Worm (Caenorhabditis elegans): ENCODE results near the gene T24D5.4.
A peak's percentile ranks its signal among the peaks of the same experiment; 100 is the strongest.

The T24D5.4 gene

ce11 chrX:12631446-12631845 is 34.5 kb downstream of the T24D5.4 start:
- TF ChIP-seq unc-42 (tag; optimal IDR thresholded peaks at IDR 0.05) (peak; percentile 81), odd-2 (tag; optimal IDR thresholded peaks at IDR 0.05) (no peak), pha-2 (tag; optimal IDR thresholded peaks at IDR 0.05) (no peak), npax-4 (tag; optimal IDR thresholded peaks at IDR 0.05) (no peak)

- TF ChIP-seq unc-42 (tag; optimal IDR thresholded peaks at IDR 0.05), result peak; percentile 76
- TF ChIP-seq hlh-15 (tag; optimal IDR thresholded peaks at IDR 0.05), result no peak
These were observed 35.7 kb downstream of the T24D5.4 start for ce11 chrX:12632657-12633056.

- TF ChIP-seq ama-1 (optimal IDR thresholded peaks at IDR 0.05) (no peak), nhr-232 (tag; optimal IDR thresholded peaks at IDR 0.05) (no peak), ref-2 (tag; optimal IDR thresholded peaks at IDR 0.05) (no peak), ceh-6 (GFP tag; optimal IDR thresholded peaks at IDR 0.05) (no peak), C38D4.7 (GFP tag; optimal IDR thresholded peaks at IDR 0.05) (no peak), hlh-30 (tag; optimal IDR thresholded peaks at IDR 0.05; ENCODE audit: insufficient read depth) (no peak), ets-4 (tag; optimal IDR thresholded peaks at IDR 0.05) (no peak), unc-86 (tag; optimal IDR thresholded peaks at IDR 0.05) (no peak), pros-1 (tag; optimal IDR thresholded peaks at IDR 0.05) (no peak), pat-9 (tag; optimal IDR thresholded peaks at IDR 0.05) (no peak)
These were observed 37.0 kb downstream of the T24D5.4 start, which contains the start of gene ivns-1 for ce11 chrX:12633862-12634404. Gene ivns-1, minus strand, starts transcription at chrX:12634354.

ce11 chrX:12635010-12635409 is 38.0 kb downstream of the T24D5.4 start:
- no peak for TF ChIP-seq ama-1 (optimal IDR thresholded peaks at IDR 0.05)
- no peak for TF ChIP-seq lim-6 (tag; optimal IDR thresholded peaks at IDR 0.05)
- TF ChIP-seq pqm-1 (tag; optimal IDR thresholded peaks at IDR 0.05), result no peak
- no peak for TF ChIP-seq odd-2 (tag; optimal IDR thresholded peaks at IDR 0.05)
- no peak for TF ChIP-seq ref-2 (tag; optimal IDR thresholded peaks at IDR 0.05)
- no peak for TF ChIP-seq elt-4 (tag; optimal IDR thresholded peaks at IDR 0.05)
- no peak for TF ChIP-seq eyg-1 (tag; optimal IDR thresholded peaks at IDR 0.05)
- TF ChIP-seq sox-2 (GFP tag; IDR thresholded peaks at IDR 0.05), result no peak
- TF ChIP-seq pax-1 (tag; optimal IDR thresholded peaks at IDR 0.05), result no peak
- TF ChIP-seq ceh-19 (GFP tag; optimal IDR thresholded peaks at IDR 0.05), result no peak
- TF ChIP-seq ceh-24 (tag; optimal IDR thresholded peaks at IDR 0.05), result no peak
- no peak for TF ChIP-seq nhr-232 (tag; optimal IDR thresholded peaks at IDR 0.05)
- TF ChIP-seq sdc-2 (tag; optimal IDR thresholded peaks at IDR 0.05), result peak; percentile 22
- peak; percentile 5 for TF ChIP-seq elt-2 (tag; optimal IDR thresholded peaks at IDR 0.05)
- TF ChIP-seq K09A11.1 (tag; optimal IDR thresholded peaks at IDR 0.05; ENCODE audit: insufficient read depth), result no peak
- no peak for TF ChIP-seq pat-9 (tag; optimal IDR thresholded peaks at IDR 0.05)
- TF ChIP-seq nfya-1 (tag; optimal IDR thresholded peaks at IDR 0.05), result peak; percentile 14
- no peak for TF ChIP-seq ceh-22 (tag; optimal IDR thresholded peaks at IDR 0.05)
- TF ChIP-seq mec-3 (tag; optimal IDR thresholded peaks at IDR 0.05; ENCODE audit: borderline replicate concordance), result no peak
- no peak for TF ChIP-seq che-1 (tag; optimal IDR thresholded peaks at IDR 0.05)
- no peak for TF ChIP-seq K02D7.2 (tag; optimal IDR thresholded peaks at IDR 0.05)
- no peak for TF ChIP-seq Y22D7AL.16 (tag; optimal IDR thresholded peaks at IDR 0.05)
- no peak for TF ChIP-seq ceh-30 (tag; optimal IDR thresholded peaks at IDR 0.05)
- TF ChIP-seq gmeb-2 (tag; optimal IDR thresholded peaks at IDR 0.05), result no peak
- no peak for TF ChIP-seq pha-2 (tag; optimal IDR thresholded peaks at IDR 0.05)
- no peak for TF ChIP-seq fkh-6 (tag; optimal IDR thresholded peaks at IDR 0.05)
- TF ChIP-seq unc-55 (GFP tag; optimal IDR thresholded peaks at IDR 0.05), result peak; percentile 4
- TF ChIP-seq tbx-2 (tag; optimal IDR thresholded peaks at IDR 0.05), result peak; percentile 14
- peak; percentile 20 for TF ChIP-seq dve-1 (tag; optimal IDR thresholded peaks at IDR 0.05)
